Fruit fly (Drosophila melanogaster) whole organism, pupa: ENCODE data around the gene CG43332.

Experiments
- CG10348 ChIP-seq: fragments of 200-800 bp; sonication (Bioruptor generic); IDR thresholded peaks from 2 replicates; pipeline ENCODE4 v1.3.6; 2022; ENCODE audit warnings: missing biosample characterization, missing genetic modification characterization
- CG12605 ChIP-seq: fragments of 200-800 bp; sonication (Bioruptor generic); IDR thresholded peaks from 2 replicates; pipeline ENCODE4 v1.3.6; 2022; ENCODE audit warnings: missing biosample characterization, missing genetic modification characterization
- CG13204 ChIP-seq: fragments of 200-800 bp; sonication (Bioruptor generic); optimal IDR thresholded peaks from 2 replicates; lab custom pipeline; 2018; ENCODE audit warnings: missing biosample characterization, mild to moderate bottlenecking, missing genetic modification characterization, moderate library complexity
- CG14655 ChIP-seq: fragments of 200-800 bp; sonication (Bioruptor generic); optimal IDR thresholded peaks from 3 replicates; lab custom pipeline; 2017; ENCODE audit warnings: mild to moderate bottlenecking, missing biosample characterization, missing genetic modification reagents, missing genetic modification characterization
- CG15710 ChIP-seq: fragments of 200-800 bp; sonication (Bioruptor generic); optimal IDR thresholded peaks from 2 replicates; lab custom pipeline; 2018; ENCODE audit warnings: missing biosample characterization, mild to moderate bottlenecking, missing genetic modification characterization, moderate library complexity
- CG17806 ChIP-seq: fragments of 200-800 bp; sonication (Bioruptor generic); optimal IDR thresholded peaks from 2 replicates; lab custom pipeline; 2018; ENCODE audit warnings: missing biosample characterization, mild to moderate bottlenecking, missing genetic modification characterization, moderate library complexity
- CG32121 ChIP-seq: fragments of 200-800 bp; sonication (Bioruptor generic); IDR thresholded peaks from 2 replicates; pipeline ENCODE4 v1.3.6; 2022; ENCODE audit warnings: missing biosample characterization, missing genetic modification characterization
- CG34367 ChIP-seq: fragments of 200-800 bp; sonication (Bioruptor generic); optimal IDR thresholded peaks from 2 replicates; lab custom pipeline; 2018; ENCODE audit warnings: missing biosample characterization, mild to moderate bottlenecking, missing genetic modification characterization
- CG4496 ChIP-seq: fragments of 200-800 bp; sonication (Bioruptor generic); IDR thresholded peaks from 3 replicates; pipeline ENCODE4 v1.3.6; 2022; ENCODE audit warnings: missing biosample characterization, missing genetic modification characterization
- CG8159 ChIP-seq: fragments of 200-800 bp; sonication (Bioruptor generic); optimal IDR thresholded peaks from 3 replicates; lab custom pipeline; 2018; ENCODE audit warnings: missing biosample characterization, mild to moderate bottlenecking, missing genetic modification characterization, moderate library complexity
- CG8301 ChIP-seq: fragments of 200-800 bp; sonication (Bioruptor generic); optimal IDR thresholded peaks from 2 replicates; lab custom pipeline; 2018; ENCODE audit warnings: missing biosample characterization, mild to moderate bottlenecking, missing genetic modification characterization
- CG9948 ChIP-seq: fragments of 200-800 bp; sonication (Bioruptor generic); optimal IDR thresholded peaks from 2 replicates; lab custom pipeline; 2018; ENCODE audit warnings: missing biosample characterization, mild to moderate bottlenecking, missing genetic modification characterization, moderate library complexity
- D1 ChIP-seq: fragments of 200-800 bp; sonication (Bioruptor generic); optimal IDR thresholded peaks from 2 replicates; lab custom pipeline; 2018; ENCODE audit warnings: missing biosample characterization, mild to moderate bottlenecking, missing genetic modification characterization, moderate library complexity
- EcR ChIP-seq: fragments of 200-800 bp; sonication (Bioruptor generic); optimal IDR thresholded peaks from 3 replicates; lab custom pipeline; 2019; ENCODE audit warnings: missing biosample characterization, missing genetic modification characterization, mild to moderate bottlenecking, moderate library complexity, missing genetic modification reagents
- Ets98B ChIP-seq: fragments of 200-800 bp; sonication (Bioruptor generic); IDR thresholded peaks from 2 replicates; pipeline ENCODE4 v1.3.6; 2022; ENCODE audit warnings: missing biosample characterization, missing genetic modification characterization
- Pif1A ChIP-seq: fragments of 200-800 bp; sonication (Bioruptor generic); optimal IDR thresholded peaks from 3 replicates; lab custom pipeline; 2016; ENCODE audit warnings: missing biosample characterization, missing genetic modification characterization
- Pif1B ChIP-seq: fragments of 200-800 bp; sonication (Bioruptor generic); optimal IDR thresholded peaks from 3 replicates; lab custom pipeline; 2016; ENCODE audit warnings: missing biosample characterization, missing genetic modification characterization
- Snoo ChIP-seq: fragments of 200-800 bp; sonication (Bioruptor generic); optimal IDR thresholded peaks from 3 replicates; lab custom pipeline; 2017; ENCODE audit warnings: missing biosample characterization, mild to moderate bottlenecking, missing genetic modification characterization, inconsistent platforms
- fd96Ca ChIP-seq: fragments of 200-800 bp; sonication (Bioruptor generic); IDR thresholded peaks from 3 replicates; pipeline ENCODE4 v1.3.6; 2022; ENCODE audit warnings: missing biosample characterization, missing genetic modification characterization
- gl ChIP-seq: fragments of 200-800 bp; sonication (Bioruptor generic); optimal IDR thresholded peaks from 2 replicates; lab custom pipeline; 2018; ENCODE audit warnings: missing biosample characterization, mild to moderate bottlenecking, missing genetic modification characterization
- rn ChIP-seq: fragments of 200-800 bp; sonication (Bioruptor generic); IDR thresholded peaks from 2 replicates; pipeline ENCODE4 v1.3.6; 2022; ENCODE audit warnings: missing biosample characterization, missing genetic modification characterization

The CG43332 gene

dm6 chr2L:14200393-14200792, 37.4 kb upstream of the CG43332 start:
- TF ChIP-seq Ets98B (GFP tag; lab: Robert Waterston, UW) (no peak), EcR (GFP tag; lab: Kevin White, UChicago) (no peak), gl (no peak), D1 (tag; lab: Kevin White, UChicago) (no peak)

DNA sequence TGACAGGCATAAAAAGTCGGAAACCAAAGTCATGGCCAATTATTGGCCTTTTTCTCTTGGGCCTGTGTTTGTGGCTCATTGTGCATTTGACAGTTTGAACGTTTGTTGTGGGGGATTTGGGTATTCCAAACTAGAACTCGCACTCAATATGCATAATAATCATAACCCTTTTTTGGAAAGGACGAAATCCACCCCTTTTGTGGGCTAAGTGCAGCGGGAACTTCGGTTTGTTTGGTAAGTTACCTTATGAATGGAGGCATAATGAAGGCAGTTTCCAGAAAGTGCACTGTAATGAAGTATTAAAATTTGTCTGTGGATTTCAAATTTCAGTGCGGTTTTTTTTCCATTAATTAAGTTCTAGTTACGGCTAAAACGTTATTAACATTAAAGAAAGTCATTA, 35.3 kb upstream of the CG43332 start:
- no peak for TF ChIP-seq rn
- TF ChIP-seq CG15710 (tag; lab: Kevin White, UChicago): no peak
- no peak for TF ChIP-seq fd96Ca
- TF ChIP-seq D1 (tag; lab: Kevin White, UChicago): no peak
- TF ChIP-seq CG13204 (GFP tag; lab: Kevin White, UChicago): no peak
- TF ChIP-seq Pif1B (GFP tag; lab: Kevin White, UChicago): no peak
- TF ChIP-seq CG17806 (tag; lab: Kevin White, UChicago): no peak
- TF ChIP-seq CG8301 (tag; lab: Kevin White, UChicago): no peak
- TF ChIP-seq CG4496 (GFP tag; lab: Robert Waterston, UW): no peak

dm6 chr2L:14197195-14197594, 34.2 kb upstream of the CG43332 start:
- TF ChIP-seq Pif1B (GFP tag; lab: Kevin White, UChicago): no peak
- TF ChIP-seq EcR (GFP tag; lab: Kevin White, UChicago): no peak
- TF ChIP-seq CG34367 (tag; lab: Kevin White, UChicago): no peak
- no peak for TF ChIP-seq CG13204 (GFP tag; lab: Kevin White, UChicago)
- no peak for TF ChIP-seq CG8159 (tag; lab: Kevin White, UChicago)
- TF ChIP-seq Ets98B (GFP tag; lab: Robert Waterston, UW): no peak
- no peak for TF ChIP-seq CG15710 (tag; lab: Kevin White, UChicago)
- no peak for TF ChIP-seq gl
- TF ChIP-seq CG14655 (GFP tag; lab: Kevin White, UChicago): no peak
- TF ChIP-seq D1 (tag; lab: Kevin White, UChicago): no peak
- no peak for TF ChIP-seq CG4496 (GFP tag; lab: Robert Waterston, UW)
- no peak for TF ChIP-seq CG8301 (tag; lab: Kevin White, UChicago)
- no peak for TF ChIP-seq CG9948
- no peak for TF ChIP-seq Pif1A (GFP tag; lab: Kevin White, UChicago)
- TF ChIP-seq CG32121 (GFP tag; lab: Robert Waterston, UW): no peak
- no peak for TF ChIP-seq CG17806 (tag; lab: Kevin White, UChicago)
- no peak for TF ChIP-seq CG12605 (GFP tag; lab: Robert Waterston, UW)
- TF ChIP-seq CG10348 (GFP tag; lab: Robert Waterston, UW): no peak
- TF ChIP-seq rn: no peak
- no peak for TF ChIP-seq fd96Ca

dm6 chr2L:14182896-14183550, 20.0 kb upstream of the CG43332 start:
- TF ChIP-seq Snoo (tag; lab: Kevin White, UChicago) (peak; percentile 17), Pif1B (GFP tag; lab: Kevin White, UChicago) (no peak)

dm6 chr2L:14181839-14182238, 18.8 kb upstream of the CG43332 start:
- TF ChIP-seq CG13204 (GFP tag; lab: Kevin White, UChicago) (no peak), CG34367 (tag; lab: Kevin White, UChicago) (no peak), fd96Ca (no peak), CG8159 (tag; lab: Kevin White, UChicago) (no peak), CG10348 (GFP tag; lab: Robert Waterston, UW) (no peak), EcR (GFP tag; lab: Kevin White, UChicago) (no peak), CG32121 (GFP tag; lab: Robert Waterston, UW) (no peak), Ets98B (GFP tag; lab: Robert Waterston, UW) (no peak), CG17806 (tag; lab: Kevin White, UChicago) (no peak), CG12605 (GFP tag; lab: Robert Waterston, UW) (no peak), CG14655 (GFP tag; lab: Kevin White, UChicago) (no peak)

DNA sequence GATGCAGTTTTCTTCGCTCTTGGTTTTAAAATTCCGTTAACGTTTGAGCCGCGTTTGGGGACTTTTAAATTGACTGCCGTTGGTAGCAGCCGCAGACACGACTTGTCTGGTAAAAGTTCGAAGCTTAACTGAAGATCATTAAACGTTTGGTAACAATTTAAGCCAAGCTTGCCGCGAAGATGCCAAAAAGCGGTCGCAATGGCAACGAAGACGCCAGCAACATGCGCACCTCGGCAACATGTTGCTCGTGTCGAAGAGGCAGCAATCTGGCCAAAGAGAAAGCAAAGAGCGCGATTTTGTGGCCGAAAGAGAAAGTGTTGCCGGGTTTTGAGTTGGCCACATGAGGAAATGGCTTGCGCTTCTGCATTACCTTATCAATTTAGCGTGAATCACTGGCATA, 17.5 kb upstream of the CG43332 start, which contains the start of gene CG43333:
CG43333 (minus strand) TSS at position 134 of the 400 bp plus-strand sequence.
- TF ChIP-seq Snoo (tag; lab: Kevin White, UChicago) (no peak), CG17806 (tag; lab: Kevin White, UChicago) (no peak), CG8301 (tag; lab: Kevin White, UChicago) (no peak), rn (no peak), CG8159 (tag; lab: Kevin White, UChicago) (no peak), EcR (GFP tag; lab: Kevin White, UChicago) (no peak), CG9948 (no peak), Pif1B (GFP tag; lab: Kevin White, UChicago) (no peak), CG10348 (GFP tag; lab: Robert Waterston, UW) (no peak), CG12605 (GFP tag; lab: Robert Waterston, UW) (no peak), CG32121 (GFP tag; lab: Robert Waterston, UW) (no peak), Ets98B (GFP tag; lab: Robert Waterston, UW) (no peak), D1 (tag; lab: Kevin White, UChicago) (no peak), CG15710 (tag; lab: Kevin White, UChicago) (no peak), CG34367 (tag; lab: Kevin White, UChicago) (no peak), fd96Ca (no peak), CG4496 (GFP tag; lab: Robert Waterston, UW) (no peak), Pif1A (GFP tag; lab: Kevin White, UChicago) (no peak), CG13204 (GFP tag; lab: Kevin White, UChicago) (no peak)
